Worm (Caenorhabditis elegans) whole organism, early embryonic: ENCODE measurements around the gene Y43F8B.20.

Experiments
- B0310.2 ChIP-seq: sonication (generic microtip); optimal IDR thresholded peaks from 2 replicates; lab custom pipeline; 2016; ENCODE audit warnings: mild to moderate bottlenecking, missing genetic modification characterization, missing compliant biosample characterization
- aly-1 ChIP-seq: sonication (generic microtip); optimal IDR thresholded peaks from 2 replicates; lab custom pipeline; 2016; ENCODE audit warnings: missing genetic modification characterization, missing compliant biosample characterization
- ama-1 ChIP-seq: fragments of 150-350 bp; optimal IDR thresholded peaks from 2 replicates; lab custom pipeline; 2014
- ceh-13 ChIP-seq: fragments of 200-800 bp; sonication (Bioruptor generic); optimal IDR thresholded peaks from 2 replicates; lab custom pipeline; 2018; ENCODE audit warnings: mild to moderate bottlenecking, missing genetic modification characterization, missing compliant biosample characterization
- ceh-36 ChIP-seq: sonication (generic microtip); optimal IDR thresholded peaks from 2 replicates; lab custom pipeline; 2016; ENCODE audit warnings: missing genetic modification characterization, inconsistent platforms, missing compliant biosample characterization
- ets-7 ChIP-seq: sonication (generic microtip); optimal IDR thresholded peaks from 2 replicates; lab custom pipeline; 2016; ENCODE audit warnings: missing genotype, missing genetic modification characterization, missing compliant biosample characterization
- flt-1 ChIP-seq: fragments of 200-800 bp; sonication (Bioruptor generic); IDR thresholded peaks from 2 replicates; pipeline ENCODE4 v1.3.6; 2022; ENCODE audit warnings: missing genetic modification characterization, missing compliant biosample characterization
- hmbx-1 ChIP-seq: sonication (generic microtip); optimal IDR thresholded peaks from 2 replicates; lab custom pipeline; 2016; ENCODE audit warnings: mild to moderate bottlenecking, missing genetic modification characterization, missing compliant biosample characterization
- hmg-4 ChIP-seq: fragments of 200-800 bp; sonication (Bioruptor generic); optimal IDR thresholded peaks from 2 replicates; lab custom pipeline; 2018; ENCODE audit warnings: mild to moderate bottlenecking, missing genetic modification characterization, missing compliant biosample characterization
- hnd-1 ChIP-seq: sonication (generic microtip); optimal IDR thresholded peaks from 2 replicates; lab custom pipeline; 2016; ENCODE audit warnings: missing genetic modification characterization, missing compliant biosample characterization
- pes-1 ChIP-seq: fragments of 200-800 bp; sonication (Bioruptor generic); IDR thresholded peaks from 2 replicates; pipeline ENCODE4 v1.3.6; 2022; ENCODE audit warnings: missing genetic modification reagents, missing genetic modification characterization, missing compliant biosample characterization
- sea-1 ChIP-seq: fragments of 200-800 bp; sonication (Bioruptor generic); conservative IDR thresholded peaks from 2 replicates; pipeline ENCODE4 v1.3.6; 2022; ENCODE audit warnings: missing genetic modification characterization, missing compliant biosample characterization
- tbx-37 ChIP-seq: fragments of 200-800 bp; sonication (Bioruptor generic); conservative IDR thresholded peaks from 2 replicates; pipeline ENCODE4 v1.3.6; 2022; ENCODE audit warnings: missing genetic modification reagents, missing genetic modification characterization, missing compliant biosample characterization

Gene Y43F8B.20

ce11 chrV:19517611-19518360 lies 31.8 kb downstream of the Y43F8B.20 start:
- peak; percentile 82 for TF ChIP-seq ceh-36 (tag; lab: Kevin White, UChicago)

ce11 chrV:19513552-19513951 lies 36.0 kb downstream of the Y43F8B.20 start, which contains the start of gene phy-4:
Gene phy-4 (minus strand): TSS chrV:19513652.
- no peak for TF ChIP-seq hnd-1 (tag; lab: Kevin White, UChicago)
- no peak for TF ChIP-seq ceh-13
- TF ChIP-seq ama-1: no peak
- no peak for TF ChIP-seq ets-7 (tag; lab: Kevin White, UChicago)
- TF ChIP-seq aly-1 (tag; lab: Kevin White, UChicago): no peak
- no peak for TF ChIP-seq ceh-36 (tag; lab: Kevin White, UChicago)
- TF ChIP-seq hmbx-1 (tag; lab: Kevin White, UChicago): no peak
- no peak for TF ChIP-seq tbx-37 (GFP tag; lab: Robert Waterston, UW)
- no peak for TF ChIP-seq B0310.2 (tag; lab: Kevin White, UChicago)
- TF ChIP-seq sea-1: no peak
- TF ChIP-seq hmg-4: no peak

ce11 chrV:19512260-19512947 lies 37.2 kb downstream of the Y43F8B.20 start, which contains the start of gene Y43F8B.19:
Gene Y43F8B.19 (minus strand): TSS chrV:19512310.
- TF ChIP-seq ceh-36 (tag; lab: Kevin White, UChicago): peak; percentile 63
- TF ChIP-seq pes-1: no peak

- TF ChIP-seq hnd-1 (tag; lab: Kevin White, UChicago) (no peak), hmbx-1 (tag; lab: Kevin White, UChicago) (no peak), tbx-37 (GFP tag; lab: Robert Waterston, UW) (no peak)
These were observed 38.7 kb downstream of the Y43F8B.20 start for ce11 chrV:19510925-19511324.

- TF ChIP-seq ceh-36 (tag; lab: Kevin White, UChicago) (peak; percentile 87), tbx-37 (GFP tag; lab: Robert Waterston, UW) (no peak)
These were observed 39.2 kb downstream of the Y43F8B.20 start for ce11 chrV:19510352-19510751.

- TF ChIP-seq flt-1 (GFP tag; lab: Robert Waterston, UW): no peak
These were observed 40.5 kb downstream of the Y43F8B.20 start for ce11 chrV:19509061-19509460.

- no peak for TF ChIP-seq hmbx-1 (tag; lab: Kevin White, UChicago)
- TF ChIP-seq ceh-36 (tag; lab: Kevin White, UChicago): peak; percentile 72
These were observed 46.9 kb downstream of the Y43F8B.20 start, which contains the start of gene Y43F8B.3 for ce11 chrV:19502579-19503151. Gene Y43F8B.3 (plus strand): TSS chrV:19503101.

ce11 chrV:19501389-19501788 lies 48.2 kb downstream of the Y43F8B.20 start:
- TF ChIP-seq ceh-36 (tag; lab: Kevin White, UChicago) (no peak), aly-1 (tag; lab: Kevin White, UChicago) (no peak), ets-7 (tag; lab: Kevin White, UChicago) (no peak)
